Worm (Caenorhabditis elegans): ENCODE measurements around the gene W03G1.2.

- TF ChIP-seq pqm-1 (tag; optimal IDR thresholded peaks at IDR 0.05) (no peak), nhr-20 (tag; optimal IDR thresholded peaks at IDR 0.05) (no peak), ceh-82 (tag; optimal IDR thresholded peaks at IDR 0.05) (no peak), fos-1 (tag; optimal IDR thresholded peaks at IDR 0.05) (no peak), nhr-12 (tag; optimal IDR thresholded peaks at IDR 0.05) (no peak), nhr-237 (tag; optimal IDR thresholded peaks at IDR 0.05) (no peak), nhr-90 (tag; optimal IDR thresholded peaks at IDR 0.05; ENCODE audit: poor library complexity) (no peak), ztf-11 (tag; optimal IDR thresholded peaks at IDR 0.05) (no peak)
Measured at ce11 chrIV:524352-524751, at the start of gene W03G1.2.
